Fruit fly (Drosophila melanogaster) whole organism, embryonic: Measurements from ENCODE around the gene D.
A peak's percentile ranks its signal among the peaks of the same experiment; 100 is the strongest.

Experiments used
- ATbp ChIP-seq: fragments of 200-800 bp; sonication (Bioruptor generic); optimal IDR thresholded peaks from 2 replicates; lab custom pipeline; 2017; ENCODE audit warnings: missing biosample characterization, mild to moderate bottlenecking, missing genetic modification characterization, missing genetic modification reagents
- CG10209 ChIP-seq: fragments of 200-800 bp; sonication (Bioruptor generic); optimal IDR thresholded peaks from 3 replicates; lab custom pipeline; 2017; ENCODE audit warnings: missing biosample characterization, mild to moderate bottlenecking, missing genetic modification characterization, missing genetic modification reagents
- CG10267 ChIP-seq: fragments of 200-800 bp; sonication (Bioruptor generic); optimal IDR thresholded peaks from 2 replicates; lab custom pipeline; 2018; ENCODE audit warnings: missing biosample characterization, mild to moderate bottlenecking, missing genetic modification characterization, moderate library complexity
- CG11723 ChIP-seq: fragments of 200-800 bp; sonication (Bioruptor generic); optimal IDR thresholded peaks from 2 replicates; lab custom pipeline; 2017; ENCODE audit warnings: missing biosample characterization, mild to moderate bottlenecking, missing genetic modification characterization
- CG12659 ChIP-seq: fragments of 200-800 bp; sonication (Bioruptor generic); optimal IDR thresholded peaks from 3 replicates; lab custom pipeline; 2017; ENCODE audit warnings: mild to moderate bottlenecking, missing biosample characterization, missing genetic modification reagents, missing genetic modification characterization
- CG12942 ChIP-seq: fragments of 200-800 bp; sonication (Bioruptor generic); optimal IDR thresholded peaks from 3 replicates; lab custom pipeline; 2016; ENCODE audit warnings: missing biosample characterization, missing genetic modification characterization
- CG13424 ChIP-seq: fragments of 200-800 bp; sonication (Bioruptor generic); optimal IDR thresholded peaks from 2 replicates; lab custom pipeline; 2019; ENCODE audit warnings: missing biosample characterization, mild to moderate bottlenecking, missing genetic modification characterization, moderate library complexity
- CG14441 ChIP-seq: fragments of 200-800 bp; sonication (Bioruptor generic); IDR thresholded peaks from 2 replicates; pipeline ENCODE4 v1.3.6; 2022; ENCODE audit warnings: missing biosample characterization, missing genetic modification characterization
- CG14710 ChIP-seq: fragments of 200-800 bp; sonication (Bioruptor generic); optimal IDR thresholded peaks from 3 replicates; lab custom pipeline; 2019; ENCODE audit warnings: missing biosample characterization, mild to moderate bottlenecking, missing genetic modification characterization, moderate library complexity
- CG1529 ChIP-seq: fragments of 200-800 bp; sonication (Bioruptor generic); optimal IDR thresholded peaks from 3 replicates; lab custom pipeline; 2018; ENCODE audit warnings: missing biosample characterization, missing genetic modification characterization
- CG17829 ChIP-seq: fragments of 200-800 bp; optimal IDR thresholded peaks from 2 replicates; lab custom pipeline; 2019; ENCODE audit warnings: missing biosample characterization, mild to moderate bottlenecking, missing genetic modification characterization, moderate library complexity
- CG18262 ChIP-seq: fragments of 200-800 bp; optimal IDR thresholded peaks from 3 replicates; lab custom pipeline; 2019; ENCODE audit warnings: missing biosample characterization, mild to moderate bottlenecking, missing genetic modification characterization, moderate library complexity
- CG18764 ChIP-seq: fragments of 200-800 bp; sonication (Bioruptor generic); optimal IDR thresholded peaks from 3 replicates; lab custom pipeline; 2016; ENCODE audit warnings: missing biosample characterization, missing genetic modification characterization
- CG2202 ChIP-seq: fragments of 200-800 bp; sonication (Bioruptor generic); optimal IDR thresholded peaks from 2 replicates; lab custom pipeline; 2018; ENCODE audit warnings: missing biosample characterization, mild to moderate bottlenecking, missing genetic modification characterization
- CG30431 ChIP-seq: fragments of 200-800 bp; sonication (Bioruptor generic); optimal IDR thresholded peaks from 2 replicates; lab custom pipeline; 2017; ENCODE audit warnings: missing biosample characterization, missing genetic modification characterization
- CG33557 ChIP-seq: fragments of 200-800 bp; sonication (Bioruptor generic); optimal IDR thresholded peaks from 2 replicates; lab custom pipeline; 2019; ENCODE audit warnings: missing biosample characterization, mild to moderate bottlenecking, missing genetic modification characterization, moderate library complexity
- CG6254 ChIP-seq: fragments of 200-800 bp; sonication (Bioruptor generic); optimal IDR thresholded peaks from 3 replicates; lab custom pipeline; 2017; ENCODE audit warnings: mild to moderate bottlenecking, missing biosample characterization, missing genetic modification reagents, missing genetic modification characterization
- CG6272 ChIP-seq: fragments of 200-800 bp; sonication (Bioruptor generic); IDR thresholded peaks from 2 replicates; pipeline ENCODE4 v1.3.6; 2022; ENCODE audit warnings: missing biosample characterization, missing genetic modification characterization
- CG8924 ChIP-seq: fragments of 200-800 bp; optimal IDR thresholded peaks from 3 replicates; lab custom pipeline; 2019; ENCODE audit warnings: missing biosample characterization, mild to moderate bottlenecking, missing genetic modification characterization, moderate library complexity
- CG9437 ChIP-seq: fragments of 200-800 bp; sonication (Bioruptor generic); optimal IDR thresholded peaks from 2 replicates; lab custom pipeline; 2018; ENCODE audit warnings: missing biosample characterization, mild to moderate bottlenecking, missing genetic modification characterization
- CG9876 ChIP-seq: fragments of 200-800 bp; sonication (Bioruptor generic); optimal IDR thresholded peaks from 2 replicates; lab custom pipeline; 2016; ENCODE audit warnings: missing biosample characterization, missing genetic modification characterization
- CHES-1-like ChIP-seq: fragments of 200-800 bp; sonication (Bioruptor generic); optimal IDR thresholded peaks from 2 replicates; lab custom pipeline; 2016; ENCODE audit warnings: missing biosample characterization, missing genetic modification characterization
- Eip74EF ChIP-seq, 2 experiments: fragments of 200-800 bp in 1 of 2; fragments of >200 bp in 1 of 2; sonication (Bioruptor generic) in 1 of 2; optimal IDR thresholded peaks; 2 replicates each; lab custom pipeline; 2017 to 2019; ENCODE audit warnings: missing biosample characterization in 2 of 2, missing genetic modification characterization in 2 of 2, mild to moderate bottlenecking in 1 of 2, moderate library complexity in 1 of 2
- Fer1 ChIP-seq: fragments of 200-800 bp; sonication (Bioruptor generic); optimal IDR thresholded peaks from 2 replicates; lab custom pipeline; 2017; ENCODE audit warnings: missing biosample characterization, mild to moderate bottlenecking, missing genetic modification characterization
- Fer2 ChIP-seq: fragments of 200-800 bp; sonication (Bioruptor generic); optimal IDR thresholded peaks from 2 replicates; lab custom pipeline; 2018; ENCODE audit warnings: missing biosample characterization, mild to moderate bottlenecking, missing genetic modification characterization, moderate library complexity
- HHEX ChIP-seq: fragments of 200-800 bp; sonication (Bioruptor generic); optimal IDR thresholded peaks from 3 replicates; lab custom pipeline; 2017; ENCODE audit warnings: missing biosample characterization, mild to moderate bottlenecking, missing genetic modification characterization, missing genetic modification reagents
- Hand ChIP-seq: fragments of 200-800 bp; sonication (Bioruptor generic); optimal IDR thresholded peaks from 2 replicates; lab custom pipeline; 2017; ENCODE audit warnings: mild to moderate bottlenecking, missing biosample characterization, missing genetic modification reagents, missing genetic modification characterization
- Hsf ChIP-seq: fragments of 200-800 bp; sonication (Bioruptor generic); optimal IDR thresholded peaks from 3 replicates; lab custom pipeline; 2016; ENCODE audit warnings: missing biosample characterization, missing genetic modification characterization
- Lhr ChIP-seq: fragments of 200-800 bp; sonication (Bioruptor generic); optimal IDR thresholded peaks from 3 replicates; lab custom pipeline; 2017; ENCODE audit warnings: mild to moderate bottlenecking, missing biosample characterization, missing genetic modification reagents, missing genetic modification characterization
- Mes4 ChIP-seq: fragments of 200-800 bp; sonication (Bioruptor generic); optimal IDR thresholded peaks from 2 replicates; lab custom pipeline; 2016; ENCODE audit warnings: missing biosample characterization, missing genetic modification characterization
- Nf-YB ChIP-seq: fragments of 200-800 bp; sonication (Bioruptor generic); optimal IDR thresholded peaks from 3 replicates; lab custom pipeline; 2019; ENCODE audit warnings: missing biosample characterization, mild to moderate bottlenecking, missing genetic modification characterization, moderate library complexity
- Nf-YC ChIP-seq: fragments of 200-800 bp; optimal IDR thresholded peaks from 3 replicates; lab custom pipeline; 2019; ENCODE audit warnings: missing biosample characterization, mild to moderate bottlenecking, missing genetic modification characterization, moderate library complexity
- NfI ChIP-seq: fragments of 200-800 bp; sonication (Bioruptor generic); optimal IDR thresholded peaks from 3 replicates; lab custom pipeline; 2018; ENCODE audit warnings: missing biosample characterization, mild to moderate bottlenecking, missing genetic modification characterization, moderate library complexity
- Oli ChIP-seq: fragments of 200-800 bp; sonication (Bioruptor generic); optimal IDR thresholded peaks from 2 replicates; lab custom pipeline; 2018; ENCODE audit warnings: missing biosample characterization, mild to moderate bottlenecking, missing genetic modification characterization, moderate library complexity
- PHDP ChIP-seq: fragments of 200-800 bp; sonication (Bioruptor generic); optimal IDR thresholded peaks from 3 replicates; lab custom pipeline; 2018; ENCODE audit warnings: missing biosample characterization, mild to moderate bottlenecking, missing genetic modification characterization, moderate library complexity
- Spps ChIP-seq: fragments of 200-800 bp; sonication (Bioruptor generic); optimal IDR thresholded peaks from 2 replicates; lab custom pipeline; 2018; ENCODE audit warnings: missing biosample characterization, mild to moderate bottlenecking, missing genetic modification characterization
- Ssrp ChIP-seq: fragments of 200-800 bp; sonication (Bioruptor generic); optimal IDR thresholded peaks from 2 replicates; lab custom pipeline; 2018; ENCODE audit warnings: missing biosample characterization, mild to moderate bottlenecking, missing genetic modification characterization, moderate library complexity
- Taf1 ChIP-seq: fragments of 200-800 bp; sonication (Bioruptor generic); IDR thresholded peaks from 2 replicates; pipeline ENCODE4 v1.3.6; 2022; ENCODE audit warnings: missing biosample characterization, missing genetic modification characterization
- az2 ChIP-seq: fragments of 200-800 bp; sonication (Bioruptor generic); optimal IDR thresholded peaks from 3 replicates; lab custom pipeline; 2016; ENCODE audit warnings: missing biosample characterization, missing genetic modification characterization
- dpn ChIP-seq, 2 experiments: fragments of 200-800 bp; sonication (Bioruptor generic); optimal IDR thresholded peaks; 3 replicates each; lab custom pipeline; 2016; ENCODE audit warnings: missing biosample characterization in 2 of 2, missing genetic modification characterization in 2 of 2
- fd96Cb ChIP-seq: fragments of 200-800 bp; sonication (Bioruptor generic); optimal IDR thresholded peaks from 2 replicates; lab custom pipeline; 2018; ENCODE audit warnings: missing biosample characterization, mild to moderate bottlenecking, missing genetic modification characterization, moderate library complexity
- gcm ChIP-seq: fragments of 200-800 bp; sonication (Bioruptor generic); optimal IDR thresholded peaks from 2 replicates; lab custom pipeline; 2019; ENCODE audit warnings: missing biosample characterization, mild to moderate bottlenecking, missing genetic modification characterization, moderate library complexity
- hkb ChIP-seq, 2 experiments: fragments of 200-800 bp in 1 of 2; fragments of >200 bp in 1 of 2; sonication (Bioruptor generic) in 1 of 2; IDR thresholded peaks in 1 of 2; optimal IDR thresholded peaks in 1 of 2; 2 replicates each; pipeline versions ENCODE4 v1.3.6 to Lab custom; 2017 to 2022; ENCODE audit warnings: missing biosample characterization in 1 of 2, missing genetic modification characterization in 1 of 2
- nmo ChIP-seq: fragments of 200-800 bp; sonication (Bioruptor generic); optimal IDR thresholded peaks from 2 replicates; lab custom pipeline; 2018; ENCODE audit warnings: missing biosample characterization, mild to moderate bottlenecking, missing genetic modification characterization, moderate library complexity
- org-1 ChIP-seq: fragments of 200-800 bp; sonication (Bioruptor generic); optimal IDR thresholded peaks from 2 replicates; lab custom pipeline; 2017; ENCODE audit warnings: missing biosample characterization, missing genetic modification characterization
- psq ChIP-seq: fragments of 200-800 bp; sonication (Bioruptor generic); optimal IDR thresholded peaks from 2 replicates; lab custom pipeline; 2017; ENCODE audit warnings: missing biosample characterization, missing genetic modification characterization
- tio ChIP-seq: fragments of 200-800 bp; sonication (Bioruptor generic); optimal IDR thresholded peaks from 2 replicates; lab custom pipeline; 2017; ENCODE audit warnings: missing biosample characterization, missing genetic modification characterization, inconsistent platforms

D gene

dm6 chr3L:14172174-14172940 lies 6.1 kb downstream of the D start (continued):
- TF ChIP-seq CG12659 (GFP tag; lab: Kevin White, UChicago), result peak; percentile 66
- peak in 1 of 2 experiments; percentile 26 for TF ChIP-seq Eip74EF (GFP tag; optimal IDR thresholded peaks at IDR 0.05; lab: Kevin White, UChicago)
- TF ChIP-seq Taf1 (GFP tag; lab: Robert Waterston, UW), result no peak
- TF ChIP-seq NfI (GFP tag; lab: Kevin White, UChicago), result peak; percentile 8
- peak; percentile 12 for TF ChIP-seq CG11723
- TF ChIP-seq Ssrp (tag; lab: Kevin White, UChicago), result peak; percentile 52
- TF ChIP-seq Nf-YC, result peak; percentile 61
- peak; percentile 47 for TF ChIP-seq fd96Cb (tag; lab: Kevin White, UChicago)
- TF ChIP-seq CG9437 (GFP tag; lab: Kevin White, UChicago), result peak; percentile 22
- TF ChIP-seq hkb (optimal IDR thresholded peaks at IDR 0.05; lab: Kevin White, UChicago), result no peak
- TF ChIP-seq hkb (GFP tag; IDR thresholded peaks at IDR 0.05; lab: Robert Waterston, UW), result no peak
- peak; percentile 44 for TF ChIP-seq CG17829 (tag; lab: Kevin White, UChicago)
- peak in 1 of 2 experiments; percentile 14 for TF ChIP-seq dpn (GFP tag; optimal IDR thresholded peaks at IDR 0.05; lab: Kevin White, UChicago)
- TF ChIP-seq CG14441 (GFP tag; lab: Robert Waterston, UW), result no peak
- TF ChIP-seq CG13424, result peak; percentile 83
- TF ChIP-seq az2 (GFP tag; lab: Kevin White, UChicago), result peak; percentile 26
- peak; percentile 17 for TF ChIP-seq CG10209
- peak; percentile 27 for TF ChIP-seq PHDP
- peak; percentile 5 for TF ChIP-seq Lhr
- peak; percentile 63 for TF ChIP-seq CG8924 (tag; lab: Kevin White, UChicago)
- peak; percentile 69 for TF ChIP-seq CG14710 (tag; lab: Kevin White, UChicago)
- no peak for TF ChIP-seq psq (GFP tag; lab: Kevin White, UChicago)
- peak; percentile 44 for TF ChIP-seq CG33557 (GFP tag; lab: Kevin White, UChicago)
- TF ChIP-seq CG2202 (tag; lab: Kevin White, UChicago), result peak; percentile 1
- TF ChIP-seq org-1 (GFP tag; lab: Kevin White, UChicago), result peak; percentile 45
- TF ChIP-seq Spps (tag; lab: Kevin White, UChicago), result peak; percentile 47
- TF ChIP-seq CG6272 (GFP tag; lab: Robert Waterston, UW), result no peak
- TF ChIP-seq CHES-1-like (GFP tag; lab: Kevin White, UChicago), result no peak
- no peak for TF ChIP-seq CG9876 (GFP tag; lab: Kevin White, UChicago)
- peak; percentile 61 for TF ChIP-seq Hsf
- peak; percentile 24 for TF ChIP-seq Mes4 (GFP tag; lab: Kevin White, UChicago)
- peak; percentile 9 for TF ChIP-seq ATbp
- peak; percentile 76 for TF ChIP-seq Nf-YB (GFP tag; lab: Kevin White, UChicago)
- peak; percentile 16 for TF ChIP-seq gcm (GFP tag; lab: Kevin White, UChicago)
- peak; percentile 7 for TF ChIP-seq CG18764 (GFP tag; lab: Kevin White, UChicago)
- TF ChIP-seq CG1529, result peak; percentile 77
- peak; percentile 81 for TF ChIP-seq CG18262 (tag; lab: Kevin White, UChicago)
- TF ChIP-seq tio (GFP tag; lab: Kevin White, UChicago), result no peak
- TF ChIP-seq Oli (tag; lab: Kevin White, UChicago), result peak; percentile 60
- peak; percentile 6 for TF ChIP-seq CG6254 (GFP tag; lab: Kevin White, UChicago)
- TF ChIP-seq Fer1 (GFP tag; lab: Kevin White, UChicago), result peak; percentile 8
- TF ChIP-seq CG10267 (tag; lab: Kevin White, UChicago), result peak; percentile 56
- no peak for TF ChIP-seq CG12942 (GFP tag; lab: Kevin White, UChicago)
- TF ChIP-seq CG30431 (GFP tag; lab: Kevin White, UChicago), result no peak
- no peak for TF ChIP-seq Fer2
- peak; percentile 64 for TF ChIP-seq nmo
- TF ChIP-seq Hand (GFP tag; lab: Kevin White, UChicago), result no peak
- peak; percentile 10 for TF ChIP-seq HHEX (GFP tag; lab: Kevin White, UChicago)
